Worm (Caenorhabditis elegans): ENCODE measurements around the gene K09C4.1.
A peak's percentile ranks its signal among the peaks of the same experiment; 100 is the strongest.

K09C4.1 gene

DNA sequence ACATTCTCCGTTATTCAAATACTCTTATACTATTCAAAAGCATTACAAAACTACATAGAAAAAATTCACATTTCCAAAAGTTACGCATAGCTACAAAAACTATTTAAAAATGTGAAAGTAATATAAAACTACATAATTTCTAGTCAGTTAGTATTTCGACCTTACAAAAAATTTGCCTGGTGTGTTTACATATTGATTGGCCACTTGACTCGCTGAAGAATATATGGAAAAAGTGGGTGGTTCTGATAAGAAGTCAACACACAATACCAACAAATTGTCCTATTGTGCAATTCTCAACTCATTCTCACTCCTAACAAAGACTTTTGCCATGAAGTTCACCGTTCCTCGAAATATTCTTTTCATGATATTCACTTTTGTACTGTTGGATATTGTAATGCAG is at the start of gene K09C4.1:
Gene K09C4.1 (plus strand): TSS at position 301 of the 400 bp plus-strand sequence.
- no peak for TF ChIP-seq F52B5.7 (tag; optimal IDR thresholded peaks at IDR 0.05)
- TF ChIP-seq hsf-1 (GFP tag; IDR thresholded peaks at IDR 0.05) = no peak
- no peak for TF ChIP-seq mcd-1 (GFP tag; IDR thresholded peaks at IDR 0.05)
- TF ChIP-seq hlh-12 (tag; optimal IDR thresholded peaks at IDR 0.05) = no peak
- TF ChIP-seq ccch-3 (GFP tag; optimal IDR thresholded peaks at IDR 0.05) = no peak
- no peak for TF ChIP-seq mxl-1 (tag; optimal IDR thresholded peaks at IDR 0.05)
- no peak for TF ChIP-seq lir-1 (GFP tag; conservative IDR thresholded peaks at IDR 0.05)

DNA sequence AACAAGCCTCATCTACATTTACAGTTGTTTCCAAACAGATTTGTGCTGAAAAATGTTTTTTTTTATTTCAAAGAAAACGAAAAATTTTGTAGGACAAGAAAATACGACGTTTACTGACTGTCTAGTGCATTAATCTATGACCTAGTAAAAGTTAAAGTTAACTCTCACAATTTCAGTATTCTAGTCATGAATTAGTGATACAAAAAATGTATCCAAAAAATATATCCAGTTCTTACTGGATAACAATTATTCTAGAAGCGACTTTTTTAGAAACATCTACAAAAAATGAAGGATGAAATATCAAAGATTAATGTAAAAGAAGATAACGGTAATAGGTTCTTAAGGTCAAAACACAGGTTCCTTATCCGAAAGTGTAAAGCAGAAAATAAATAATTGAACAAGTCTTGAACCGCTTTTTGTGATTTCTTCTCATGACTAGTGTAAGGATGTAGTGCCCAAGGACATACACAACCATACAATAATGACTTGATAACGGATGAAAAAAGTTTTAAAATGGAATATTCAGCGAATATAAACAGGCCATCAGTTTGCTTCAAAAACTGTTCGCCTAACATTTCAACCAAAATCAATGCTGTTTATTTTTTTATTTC is 48.1 kb upstream of the K09C4.1 start, which contains the start of gene pqn-37:
Gene pqn-37 (minus strand): TSS at position 51 of the 611 bp plus-strand sequence.
- TF ChIP-seq nfyb-1 (GFP tag; IDR thresholded peaks at IDR 0.05) (no peak), xnd-1 (tag; optimal IDR thresholded peaks at IDR 0.05) (no peak), ets-4 (GFP tag; optimal IDR thresholded peaks at IDR 0.05) (no peak), Y67H2A.10 (GFP tag; conservative IDR thresholded peaks at IDR 0.05) (no peak), nhr-27 (tag; optimal IDR thresholded peaks at IDR 0.05) (no peak), attf-5 (GFP tag; optimal IDR thresholded peaks at IDR 0.05) (no peak)

DNA sequence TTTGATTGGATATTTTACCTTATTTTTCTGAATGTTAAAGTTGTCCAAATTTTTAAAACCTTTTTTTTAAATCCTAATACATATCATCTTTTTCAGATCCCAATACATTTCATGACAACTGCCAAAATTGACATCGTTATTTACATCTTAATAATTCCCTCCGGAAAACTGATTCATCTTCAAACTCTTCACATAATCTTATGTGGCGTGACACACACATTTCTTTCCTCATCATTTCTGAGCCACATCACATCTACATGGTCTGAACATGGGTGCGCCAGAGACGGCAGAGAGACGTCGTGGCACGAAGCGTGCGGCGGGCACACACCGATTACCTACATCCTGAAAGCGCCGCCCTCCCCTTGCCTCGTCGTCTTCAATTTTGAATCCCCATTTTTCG is 46.2 kb upstream of the K09C4.1 start, which contains the start of gene tba-9:
Gene tba-9 (plus strand): TSS at position 301 of the 400 bp plus-strand sequence.
- TF ChIP-seq zfh-2 (GFP tag; conservative IDR thresholded peaks at IDR 0.05) (peak; percentile 40), Y53G8AR.9 (GFP tag; conservative IDR thresholded peaks at IDR 0.05) (no peak)

DNA sequence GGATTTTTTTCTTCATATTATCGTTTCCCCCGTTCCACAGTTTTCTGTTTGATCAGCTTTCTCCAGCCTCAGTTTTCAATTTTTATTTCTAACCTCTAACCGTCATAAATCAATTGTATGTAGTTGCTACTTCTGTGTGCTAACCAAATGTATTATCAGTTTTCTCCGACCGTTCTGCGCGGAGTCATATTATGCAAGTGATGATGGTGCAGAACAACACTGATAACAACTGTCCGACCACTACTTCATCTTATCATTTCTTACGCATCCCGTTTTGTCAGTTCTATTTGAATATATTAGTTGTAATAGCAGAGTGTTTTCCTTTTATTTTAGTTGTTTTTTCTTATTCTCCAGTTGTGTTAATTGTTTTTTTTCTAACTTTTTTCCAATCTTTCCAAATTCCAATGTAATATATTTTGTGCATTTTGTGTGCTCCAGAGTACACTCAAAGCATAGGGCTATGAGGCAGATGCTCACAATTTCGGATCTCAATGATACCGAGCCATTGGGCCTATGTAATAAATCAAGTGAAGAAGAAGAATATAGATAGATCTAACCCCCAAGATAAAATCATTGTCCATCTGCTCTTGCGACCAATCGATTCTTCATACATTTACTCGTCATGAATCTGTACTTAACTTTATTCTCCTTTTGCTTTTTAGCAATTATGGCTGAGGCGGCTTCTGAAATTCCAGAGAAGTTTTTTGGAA is 41.7 kb upstream of the K09C4.1 start, which contains the start of gene lbp-3:
Gene lbp-3 (plus strand): TSS at position 589 of the 710 bp plus-strand sequence.
- TF ChIP-seq lin-54 (GFP tag; optimal IDR thresholded peaks at IDR 0.05) = no peak
- TF ChIP-seq efl-1 (GFP tag; optimal IDR thresholded peaks at IDR 0.05) = no peak
- TF ChIP-seq Y79H2A.3 (GFP tag; conservative IDR thresholded peaks at IDR 0.05) = no peak
- TF ChIP-seq pbrm-1 (GFP tag; IDR thresholded peaks at IDR 0.05) = no peak
- no peak for TF ChIP-seq Y67H2A.10 (GFP tag; conservative IDR thresholded peaks at IDR 0.05)
- peak; percentile 93 for TF ChIP-seq nhr-80 (tag; optimal IDR thresholded peaks at IDR 0.05)
- TF ChIP-seq hlh-12 (tag; optimal IDR thresholded peaks at IDR 0.05) = no peak
- no peak for TF ChIP-seq ceh-91 (GFP tag; IDR thresholded peaks at IDR 0.05)
- no peak for TF ChIP-seq snpc-1.3 (tag; optimal IDR thresholded peaks at IDR 0.05; ENCODE audit: insufficient read depth)

DNA sequence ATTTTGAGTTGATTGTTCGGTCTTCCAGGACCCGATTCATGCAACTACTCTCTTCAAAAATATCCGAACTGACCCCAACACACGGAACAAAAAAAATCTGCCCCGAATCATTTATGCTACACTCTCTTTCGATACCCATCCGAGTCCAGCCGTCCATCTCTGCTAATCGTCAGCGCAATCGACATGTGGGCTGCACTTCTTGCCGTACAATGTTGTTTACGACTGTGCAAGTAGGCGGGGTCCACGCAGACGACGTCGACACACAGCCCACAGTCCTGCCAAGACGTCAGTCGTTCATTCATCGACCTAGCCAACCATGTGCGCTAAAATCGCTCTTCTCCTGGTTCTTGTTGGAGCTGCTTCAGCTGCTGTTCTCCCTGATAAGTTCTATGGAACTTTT is 39.8 kb upstream of the K09C4.1 start, which contains the start of gene lbp-1:
Gene lbp-1 (plus strand): TSS at position 301 of the 400 bp plus-strand sequence.
- TF ChIP-seq bed-2 (GFP tag; IDR thresholded peaks at IDR 0.05) (0 out of 2 replicates have a peak, but pooled peaks have one; percentile 13), T26A5.8 (tag; optimal IDR thresholded peaks at IDR 0.05) (no peak)

DNA sequence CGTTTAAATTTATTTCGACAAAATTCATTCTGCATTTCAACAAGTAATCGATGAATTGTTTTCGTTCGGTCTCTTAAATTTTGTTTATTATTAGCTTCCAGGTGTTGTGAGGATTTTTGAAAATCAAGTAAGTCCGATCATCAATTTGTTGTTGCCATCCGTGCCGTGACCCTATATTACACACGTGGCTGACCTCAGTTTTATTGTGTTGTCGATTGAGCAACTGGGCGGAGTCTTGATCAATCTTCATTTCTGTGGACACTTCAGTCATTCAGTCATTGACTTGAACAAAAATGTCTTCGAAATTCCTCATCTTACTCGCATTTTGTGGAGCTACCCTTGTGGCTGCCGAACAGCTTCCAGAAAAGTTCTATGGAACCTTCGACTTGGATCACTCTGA is 38.2 kb upstream of the K09C4.1 start, which contains the start of gene lbp-2:
Gene lbp-2 (plus strand): TSS at position 102 of the 400 bp plus-strand sequence.
- TF ChIP-seq ztf-22 (GFP tag; optimal IDR thresholded peaks at IDR 0.05) (no peak), Y53G8AR.9 (GFP tag; conservative IDR thresholded peaks at IDR 0.05) (no peak), Y79H2A.3 (GFP tag; conservative IDR thresholded peaks at IDR 0.05) (no peak), cebp-2 (GFP tag; IDR thresholded peaks at IDR 0.05) (no peak), ccch-3 (GFP tag; optimal IDR thresholded peaks at IDR 0.05) (no peak), ztf-26 (tag; optimal IDR thresholded peaks at IDR 0.05) (no peak), sdz-38 (tag; optimal IDR thresholded peaks at IDR 0.05) (no peak), madf-6 (GFP tag; IDR thresholded peaks at IDR 0.05) (no peak), lag-1 (GFP tag; IDR thresholded peaks at IDR 0.05) (no peak), tbx-9 (tag; optimal IDR thresholded peaks at IDR 0.05; ENCODE audit: borderline replicate concordance) (no peak), ztf-6 (GFP tag; IDR thresholded peaks at IDR 0.05) (no peak), B0261.1 (tag; optimal IDR thresholded peaks at IDR 0.05) (no peak), F22D6.2 (tag; optimal IDR thresholded peaks at IDR 0.05) (no peak), hmg-1.2 (GFP tag; IDR thresholded peaks at IDR 0.05) (no peak), ZK185.1 (tag; optimal IDR thresholded peaks at IDR 0.05; ENCODE audit: poor library complexity, severe bottlenecking) (no peak), madf-3 (GFP tag; IDR thresholded peaks at IDR 0.05) (no peak), K12H6.12 (tag; optimal IDR thresholded peaks at IDR 0.05) (no peak), hlh-26 (GFP tag; conservative IDR thresholded peaks at IDR 0.05) (no peak)
